Fruit fly (Drosophila melanogaster) whole organism, adult: Measurements from ENCODE around the gene CG4854.

ENCODE experiments used
- CG12768 ChIP-seq: fragments of 200-800 bp; sonication (Bioruptor generic); optimal IDR thresholded peaks from 2 replicates; lab custom pipeline; 2017; ENCODE audit warnings: missing biosample characterization, missing genetic modification characterization, mild to moderate bottlenecking, moderate library complexity, missing genetic modification reagents
- CG1620 ChIP-seq: fragments of 200-800 bp; sonication (Bioruptor generic); optimal IDR thresholded peaks from 2 replicates; lab custom pipeline; 2016; ENCODE audit warnings: missing biosample characterization, missing genetic modification characterization
- CG33017 ChIP-seq: fragments of 200-800 bp; sonication (Bioruptor generic); optimal IDR thresholded peaks from 2 replicates; lab custom pipeline; 2018; ENCODE audit warnings: missing biosample characterization, mild to moderate bottlenecking, missing genetic modification characterization, moderate library complexity
- CG5204 ChIP-seq: fragments of 200-800 bp; sonication (Bioruptor generic); optimal IDR thresholded peaks from 2 replicates; lab custom pipeline; 2016; ENCODE audit warnings: missing biosample characterization, missing genetic modification characterization
- CG7045 ChIP-seq: fragments of 200-800 bp; sonication (Bioruptor generic); optimal IDR thresholded peaks from 2 replicates; lab custom pipeline; 2017; ENCODE audit warnings: missing biosample characterization, mild to moderate bottlenecking, missing genetic modification characterization
- CG7101 ChIP-seq: fragments of 200-800 bp; sonication (Bioruptor generic); optimal IDR thresholded peaks from 2 replicates; lab custom pipeline; 2018; ENCODE audit warnings: missing biosample characterization, mild to moderate bottlenecking, missing genetic modification characterization, moderate library complexity
- Clk ChIP-seq: fragments of 200-800 bp; sonication (Bioruptor generic); optimal IDR thresholded peaks from 2 replicates; lab custom pipeline; 2017; ENCODE audit warnings: missing biosample characterization, missing genetic modification characterization
- Hr96 ChIP-seq: fragments of 200-800 bp; sonication (Bioruptor generic); optimal IDR thresholded peaks from 2 replicates; lab custom pipeline; 2016; ENCODE audit warnings: missing biosample characterization, missing genetic modification characterization
- bab1 ChIP-seq: fragments of 200-800 bp; sonication (Bioruptor generic); optimal IDR thresholded peaks from 3 replicates; lab custom pipeline; 2019; ENCODE audit warnings: missing biosample characterization, mild to moderate bottlenecking, missing genetic modification characterization, moderate library complexity
- kay ChIP-seq: fragments of 200-800 bp; sonication (Bioruptor generic); peaks from one replicate; lab custom pipeline; 2016; ENCODE audit warnings: missing biosample characterization, missing genetic modification characterization, borderline replicate concordance
- tj ChIP-seq: fragments of 200-800 bp; sonication (Bioruptor generic); optimal IDR thresholded peaks from 3 replicates; lab custom pipeline; 2017; ENCODE audit warnings: missing biosample characterization, mild to moderate bottlenecking, missing genetic modification characterization, moderate library complexity

DNA sequence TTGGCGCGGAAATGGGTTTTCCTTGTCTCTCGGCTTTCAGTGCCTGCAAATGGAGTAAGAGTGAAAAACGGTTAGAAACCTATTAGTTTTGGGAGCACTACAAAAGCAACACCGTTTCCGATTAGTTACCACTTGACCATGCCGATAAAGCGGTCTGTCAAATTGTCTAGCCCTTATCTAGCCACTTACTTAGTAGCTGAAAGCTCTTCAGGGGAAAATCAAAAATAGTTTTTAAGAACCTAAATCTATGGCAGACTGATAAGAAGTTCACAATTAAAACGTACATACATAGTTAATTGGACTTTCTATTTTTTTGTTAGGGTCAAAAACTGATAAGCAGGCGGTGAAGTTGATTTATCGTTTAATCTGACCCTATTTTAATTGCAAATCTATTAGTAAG is 21.2 kb upstream of the CG4854 start:
- TF ChIP-seq CG33017 (tag; lab: Kevin White, UChicago): no peak
- TF ChIP-seq CG1620: no peak
- TF ChIP-seq CG7101 (tag; lab: Kevin White, UChicago): no peak
- TF ChIP-seq CG12768: no peak
- no peak for TF ChIP-seq tj (GFP tag; lab: Kevin White, UChicago)
- TF ChIP-seq Hr96: no peak
- no peak for TF ChIP-seq kay (GFP tag; lab: Kevin White, UChicago)
- no peak for TF ChIP-seq bab1
- TF ChIP-seq CG7045: no peak
- no peak for TF ChIP-seq Clk
- TF ChIP-seq CG5204 (GFP tag; lab: Kevin White, UChicago): no peak
